Fruit fly (Drosophila melanogaster) whole organism, prepupa: ENCODE data around the gene CG9515.

Source experiments
- Hr39 ChIP-seq: fragments of 200-800 bp; sonication (Bioruptor generic); optimal IDR thresholded peaks from 2 replicates; lab custom pipeline; 2016; ENCODE audit warnings: missing biosample characterization, missing genetic modification characterization
- Lpt ChIP-seq: fragments of 200-800 bp; sonication (Bioruptor generic); optimal IDR thresholded peaks from 3 replicates; lab custom pipeline; 2016; ENCODE audit warnings: missing biosample characterization, missing genetic modification characterization
- topi ChIP-seq: fragments of 200-800 bp; sonication (Bioruptor generic); optimal IDR thresholded peaks from 3 replicates; lab custom pipeline; 2016; ENCODE audit warnings: missing biosample characterization, missing genetic modification characterization

DNA sequence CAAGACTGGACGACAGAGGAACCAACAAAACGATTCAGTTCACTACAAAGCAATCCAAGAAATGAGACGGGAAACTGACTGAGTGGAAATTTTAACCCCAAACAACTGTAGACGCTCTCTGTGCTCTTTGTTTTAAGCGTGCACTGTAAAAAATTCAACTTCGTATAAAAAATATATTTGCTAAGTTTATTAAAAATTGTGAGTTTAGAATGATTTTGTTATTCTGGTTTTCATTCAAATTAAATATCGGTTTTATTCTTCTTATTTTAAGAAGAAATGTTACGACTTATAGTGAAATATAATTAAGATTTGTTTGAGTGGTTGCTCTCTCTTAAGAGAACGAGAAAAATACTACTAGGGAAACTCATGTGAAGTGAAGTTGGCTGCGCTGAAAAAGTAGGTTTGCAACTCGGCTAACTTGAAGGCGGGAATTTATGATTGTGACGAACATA, 15.0 kb upstream of the CG9515 start:
- TF ChIP-seq Hr39 (GFP tag; lab: Kevin White, UChicago) (peak; percentile 78), Lpt (GFP tag; lab: Kevin White, UChicago) (peak; percentile 75), topi (GFP tag; lab: Kevin White, UChicago) (peak; percentile 74)
